Fruit fly (Drosophila melanogaster): Measurements from ENCODE around the gene Ndc1.

The Ndc1 gene

DNA sequence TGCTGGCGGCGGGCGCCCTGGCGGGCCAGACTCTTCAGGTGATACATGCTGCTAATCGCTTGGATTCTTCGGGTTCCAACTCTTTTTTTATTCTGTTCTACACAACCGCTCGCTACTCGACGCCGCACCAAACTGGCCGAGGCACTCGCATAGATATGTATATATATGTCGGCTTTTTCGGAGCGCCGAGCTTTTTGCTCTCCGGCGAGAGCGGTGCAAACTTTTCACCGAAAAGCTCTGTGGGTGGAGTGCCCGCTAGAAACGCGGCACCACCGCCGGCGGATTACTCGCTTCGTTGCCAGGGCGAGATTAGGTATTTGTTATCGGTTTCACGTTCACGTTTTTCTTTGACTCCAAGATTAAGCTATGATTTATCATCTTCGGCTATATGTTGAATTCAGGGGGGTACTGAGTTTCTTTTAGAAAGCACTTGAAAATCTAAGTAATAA, 18.8 kb downstream of the Ndc1 start, which contains the start of gene Gdh (continued):
- TF ChIP-seq Dbx (GFP tag; IDR thresholded peaks at IDR 0.05), result peak; percentile 59; the same call in 2 of the 3 replicates
- no peak for TF ChIP-seq insv (GFP tag; optimal IDR thresholded peaks at IDR 0.05)
- no peak for TF ChIP-seq wdn (GFP tag; IDR thresholded peaks at IDR 0.05)
- TF ChIP-seq cg (GFP tag; optimal IDR thresholded peaks at IDR 0.05), result no peak
- TF ChIP-seq cas (GFP tag; IDR thresholded peaks at IDR 0.05), result no peak
- no peak for TF ChIP-seq NC2β (GFP tag; optimal IDR thresholded peaks at IDR 0.05)
- no peak for TF ChIP-seq da (GFP tag; optimal IDR thresholded peaks at IDR 0.05)
- TF ChIP-seq CG5245 (GFP tag; optimal IDR thresholded peaks at IDR 0.05), result no peak
- TF ChIP-seq dati (GFP tag; IDR thresholded peaks at IDR 0.05), result no peak
- TF ChIP-seq bbx (GFP tag; IDR thresholded peaks at IDR 0.05; ENCODE audit: partially characterized antibody), result 0 out of 2 replicates have a peak, but pooled peaks have one; percentile 46
- TF ChIP-seq bcd (GFP tag; optimal IDR thresholded peaks at IDR 0.05), result peak; percentile 4
- 0 out of 3 replicates have a peak, but pooled peaks have one; percentile 19 for TF ChIP-seq sr (GFP tag; IDR thresholded peaks at IDR 0.05)
- TF ChIP-seq exex (tag; optimal IDR thresholded peaks at IDR 0.05), result peak; percentile 36
- peak; percentile 25; the same call in 1 of the 2 replicates for TF ChIP-seq hbn (GFP tag; IDR thresholded peaks at IDR 0.05; ENCODE audit: partially characterized antibody)
- TF ChIP-seq schlank (tag; optimal IDR thresholded peaks at IDR 0.05), result no peak
- no peak for TF ChIP-seq CG6254 (GFP tag; optimal IDR thresholded peaks at IDR 0.05)
- no peak for TF ChIP-seq tll (GFP tag; optimal IDR thresholded peaks at IDR 0.05)
- no peak for TF ChIP-seq ap (GFP tag; IDR thresholded peaks at IDR 0.05)
- peak; percentile 96 for TF ChIP-seq CG18262 (tag; optimal IDR thresholded peaks at IDR 0.05)
- peak; percentile 18 for TF ChIP-seq Meics (GFP tag; optimal IDR thresholded peaks at IDR 0.05)
- no peak for TF ChIP-seq prd (optimal IDR thresholded peaks at IDR 0.05)
- no peak for TF ChIP-seq prd (GFP tag; IDR thresholded peaks at IDR 0.05)
- TF ChIP-seq Atf-2 (GFP tag; optimal IDR thresholded peaks at IDR 0.05), result no peak
- TF ChIP-seq Gug (GFP tag; IDR thresholded peaks at IDR 0.05), result no peak
- peak; percentile 35 for TF ChIP-seq CG12769 (tag; optimal IDR thresholded peaks at IDR 0.05)
- TF ChIP-seq kay (GFP tag; optimal IDR thresholded peaks at IDR 0.05), result no peak
- no peak for TF ChIP-seq otp (GFP tag; IDR thresholded peaks at IDR 0.05)
- no peak for TF ChIP-seq CG9437 (GFP tag; optimal IDR thresholded peaks at IDR 0.05)
- no peak for TF ChIP-seq h (optimal IDR thresholded peaks at IDR 0.05)
- TF ChIP-seq CG10431 (GFP tag; optimal IDR thresholded peaks at IDR 0.05), result no peak
- TF ChIP-seq CG2678 (tag; optimal IDR thresholded peaks at IDR 0.05), result peak; percentile 31
- TF ChIP-seq ac (GFP tag; optimal IDR thresholded peaks at IDR 0.05), result no peak
- no peak for TF ChIP-seq Mes4 (GFP tag; optimal IDR thresholded peaks at IDR 0.05)
- TF ChIP-seq ranshi (GFP tag; IDR thresholded peaks at IDR 0.05), result peak; percentile 27; the same call in 1 of the 2 replicates
- TF ChIP-seq CG6272 (GFP tag; IDR thresholded peaks at IDR 0.05), result 0 out of 2 replicates have a peak, but pooled peaks have one; percentile 14
- TF ChIP-seq hkb (optimal IDR thresholded peaks at IDR 0.05), result no peak
- TF ChIP-seq hkb (GFP tag; IDR thresholded peaks at IDR 0.05), result peak; percentile 55; the same call in 1 of the 2 replicates
- TF ChIP-seq CG3838 (GFP tag; optimal IDR thresholded peaks at IDR 0.05), result no peak
- no peak for TF ChIP-seq Dek (tag; optimal IDR thresholded peaks at IDR 0.05)
- no peak for TF ChIP-seq mld (GFP tag; IDR thresholded peaks at IDR 0.05; ENCODE audit: partially characterized antibody)
- TF ChIP-seq vnd (GFP tag; IDR thresholded peaks at IDR 0.05; ENCODE audit: partially characterized antibody), result no peak
- no peak for TF ChIP-seq CG1647 (GFP tag; optimal IDR thresholded peaks at IDR 0.05)
- TF ChIP-seq CG12236 (GFP tag; optimal IDR thresholded peaks at IDR 0.05), result no peak
- no peak for TF ChIP-seq CG4730 (GFP tag; IDR thresholded peaks at IDR 0.05)
- peak; percentile 94 for TF ChIP-seq cwo (GFP tag; optimal IDR thresholded peaks at IDR 0.05)
- TF ChIP-seq scrt (GFP tag; optimal IDR thresholded peaks at IDR 0.05), result peak; percentile 65
- no peak for TF ChIP-seq CG31388 (GFP tag; optimal IDR thresholded peaks at IDR 0.05)
- no peak for TF ChIP-seq zf30C (GFP tag; optimal IDR thresholded peaks at IDR 0.05)
- no peak for TF ChIP-seq stwl (tag; optimal IDR thresholded peaks at IDR 0.05)
- TF ChIP-seq usp (GFP tag; optimal IDR thresholded peaks at IDR 0.05), result no peak
- no peak for TF ChIP-seq CG14441 (GFP tag; IDR thresholded peaks at IDR 0.05)
- TF ChIP-seq Hey (tag; optimal IDR thresholded peaks at IDR 0.05), result no peak
